Worm (Caenorhabditis elegans) whole organism, young adult: ENCODE data around the gene gst-2.

Source experiments
- D2030.7 ChIP-seq: fragments of 200-800 bp; sonication (Bioruptor generic); IDR thresholded peaks from 2 replicates; pipeline ENCODE4 v1.3.6; 2022; ENCODE audit warnings: missing genetic modification reagents, missing genetic modification characterization, missing compliant biosample characterization
- K11D2.4 ChIP-seq: fragments of 200-800 bp; sonication (Bioruptor generic); IDR thresholded peaks from 2 replicates; pipeline ENCODE4 v1.3.6; 2022; ENCODE audit warnings: missing genetic modification reagents, missing genetic modification characterization, missing compliant biosample characterization
- atf-7 ChIP-seq: sonication (generic microtip); optimal IDR thresholded peaks from 2 replicates; lab custom pipeline; 2017; ENCODE audit warnings: mild to moderate bottlenecking, missing genetic modification characterization, missing compliant biosample characterization
- athp-1 ChIP-seq: sonication (generic microtip); optimal IDR thresholded peaks from 2 replicates; lab custom pipeline; 2017; ENCODE audit warnings: mild to moderate bottlenecking, missing genetic modification characterization, missing compliant biosample characterization
- attf-3 ChIP-seq: fragments of 200-800 bp; sonication (Bioruptor generic); conservative IDR thresholded peaks from 2 replicates; pipeline ENCODE4 v1.3.6; 2022; ENCODE audit warnings: missing genetic modification reagents, missing genetic modification characterization, missing compliant biosample characterization
- attf-6 ChIP-seq: fragments of 200-800 bp; sonication (Bioruptor generic); IDR thresholded peaks from 2 replicates; pipeline ENCODE4 v1.3.6; 2022; ENCODE audit warnings: missing genetic modification reagents, missing genetic modification characterization, missing compliant biosample characterization
- egl-18 ChIP-seq: fragments of 200-800 bp; sonication (Bioruptor generic); IDR thresholded peaks from 2 replicates; pipeline ENCODE4 v1.3.6; 2022; ENCODE audit warnings: missing genetic modification reagents, missing genetic modification characterization, missing compliant biosample characterization
- egl-44 ChIP-seq: fragments of 200-800 bp; sonication (Bioruptor generic); IDR thresholded peaks from 2 replicates; pipeline ENCODE4 v1.3.6; 2022; ENCODE audit warnings: missing genetic modification reagents, missing genetic modification characterization, missing compliant biosample characterization
- lin-35 ChIP-seq, 3 experiments: fragments of 150-350 bp in 2 of 3; sonication (generic microtip) in 1 of 3; optimal IDR thresholded peaks; 2 replicates each; lab custom pipeline; 2014 to 2018; ENCODE audit warnings: missing biosample characterization in 3 of 3, missing genetic modification characterization in 3 of 3, missing genetic modification reagents in 3 of 3
- lin-54 ChIP-seq: fragments of 200-800 bp; sonication (Bioruptor generic); optimal IDR thresholded peaks from 2 replicates; lab custom pipeline; 2018; ENCODE audit warnings: mild to moderate bottlenecking, missing genetic modification characterization, missing compliant biosample characterization
- mes-4 ChIP-seq: sonication (generic microtip); optimal IDR thresholded peaks from 2 replicates; lab custom pipeline; 2016; ENCODE audit warnings: missing genotype, missing genetic modification characterization, missing compliant biosample characterization
- pha-4 ChIP-seq: fragments of 150-350 bp; sonication (generic microtip); optimal IDR thresholded peaks from 2 replicates; lab custom pipeline; 2014; ENCODE audit warnings: missing biosample characterization, missing genetic modification reagents, missing genetic modification characterization
- ztf-22 ChIP-seq: fragments of 200-800 bp; sonication (Bioruptor generic); optimal IDR thresholded peaks from 2 replicates; lab custom pipeline; 2018; ENCODE audit warnings: mild to moderate bottlenecking, missing genetic modification characterization, moderate library complexity, missing compliant biosample characterization

Gene gst-2

ce11 chrIV:10096881-10097280 lies 45.0 kb downstream of the gst-2 start, which contains the start of gene dis-3:
dis-3 (plus strand) TSS chrIV:10097202.
- no peak for TF ChIP-seq mes-4 (tag; lab: Kevin White, UChicago)
- peak; percentile 88 for TF ChIP-seq attf-3 (GFP tag; lab: Robert Waterston, UW)

DNA sequence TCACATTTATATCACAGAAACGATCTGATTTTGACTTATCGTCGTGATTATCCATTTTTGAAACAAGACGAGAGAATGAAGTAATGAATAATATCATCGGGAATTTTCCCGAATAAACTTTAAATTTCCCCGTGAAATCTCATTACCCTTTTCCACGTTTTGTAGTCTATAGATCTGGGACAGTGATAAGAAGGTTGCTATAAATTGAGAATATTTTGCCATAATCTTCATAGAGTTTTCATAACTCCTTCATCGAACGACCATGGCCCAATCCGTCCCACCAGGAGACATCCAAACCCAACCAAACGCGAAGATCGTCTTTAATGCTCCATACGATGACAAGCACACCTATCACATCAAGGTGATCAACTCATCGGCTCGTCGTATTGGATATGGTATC lies 46.7 kb downstream of the gst-2 start, which contains the start of the genes C04G2.5 and msp-36:
Gene C04G2.5 (minus strand): TSS at position 101 of the 400 bp plus-strand sequence.
Gene msp-36 (plus strand): TSS at position 263 of the 400 bp plus-strand sequence.
- no peak for TF ChIP-seq athp-1 (tag; lab: Kevin White, UChicago)
- TF ChIP-seq K11D2.4, result no peak
- TF ChIP-seq ztf-22 (GFP tag; lab: Kevin White, UChicago), result no peak
- no peak for TF ChIP-seq egl-44 (GFP tag; lab: Robert Waterston, UW)
- no peak for TF ChIP-seq attf-6
- TF ChIP-seq D2030.7 (GFP tag; lab: Robert Waterston, UW), result no peak
- no peak for TF ChIP-seq lin-54

DNA sequence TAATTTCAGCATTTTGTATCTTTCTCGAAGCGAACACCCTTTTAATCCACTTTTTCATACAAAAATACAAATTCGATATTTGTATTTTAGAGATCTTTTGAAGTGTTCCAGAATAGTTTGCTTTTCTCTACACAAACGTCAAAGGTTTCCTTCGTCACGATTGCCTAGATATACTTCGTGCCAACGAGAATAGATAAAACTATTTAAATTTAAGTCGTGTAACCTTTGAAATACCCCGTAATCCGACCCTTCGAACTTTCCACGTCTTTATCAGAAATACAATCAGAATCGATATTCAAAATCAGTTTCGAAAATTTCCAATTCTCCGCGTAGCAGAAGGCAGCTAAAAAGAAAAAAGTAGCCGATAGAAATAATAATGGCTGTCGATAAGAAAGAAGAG lies 51.5 kb downstream of the gst-2 start, which contains the start of gene ttbk-5:
Gene ttbk-5 (plus strand): TSS at position 301 of the 400 bp plus-strand sequence.
- TF ChIP-seq pha-4 (tag; lab: Kevin White, UChicago) (no peak), atf-7 (tag; lab: Kevin White, UChicago) (no peak), lin-35 (GFP tag; optimal IDR thresholded peaks at IDR 0.05; lab: Kevin White, UChicago) (no peak), egl-18 (GFP tag; lab: Robert Waterston, UW) (no peak)
- TF ChIP-seq, all 124 proteins: peak for 0
